Fruit fly (Drosophila melanogaster): ENCODE measurements around the gene CG34165.

Gene CG34165

dm6 chr2L:14690791-14691190 is 22.8 kb upstream of the CG34165 start (continued):
- no peak for TF ChIP-seq NC2β (GFP tag; optimal IDR thresholded peaks at IDR 0.05)
- TF ChIP-seq ham (GFP tag; IDR thresholded peaks at IDR 0.05) = no peak
- TF ChIP-seq CG15073 (GFP tag; optimal IDR thresholded peaks at IDR 0.05) = no peak
- TF ChIP-seq NK7.1 (GFP tag; optimal IDR thresholded peaks at IDR 0.05) = no peak
- peak; percentile 24 for TF ChIP-seq CG17829 (tag; optimal IDR thresholded peaks at IDR 0.05)
- no peak for TF ChIP-seq prd (optimal IDR thresholded peaks at IDR 0.05)
- TF ChIP-seq prd (GFP tag; IDR thresholded peaks at IDR 0.05) = 0 out of 3 replicates have a peak, but pooled peaks have one; percentile 30
- TF ChIP-seq Hr78 (GFP tag; optimal IDR thresholded peaks at IDR 0.05) = no peak
- no peak for TF ChIP-seq h (optimal IDR thresholded peaks at IDR 0.05)
- TF ChIP-seq CG18619 (GFP tag; optimal IDR thresholded peaks at IDR 0.05) = no peak
- no peak for TF ChIP-seq mirr (GFP tag; optimal IDR thresholded peaks at IDR 0.05)
- no peak for TF ChIP-seq pb (GFP tag; optimal IDR thresholded peaks at IDR 0.05)
- no peak for TF ChIP-seq CHES-1-like (GFP tag; optimal IDR thresholded peaks at IDR 0.05)
- peak; percentile 18; the same call in 1 of the 3 replicates for TF ChIP-seq CG11695 (GFP tag; IDR thresholded peaks at IDR 0.05)
- no peak for TF ChIP-seq sisA (GFP tag; IDR thresholded peaks at IDR 0.05)
- no peak for TF ChIP-seq Dfd (GFP tag; optimal IDR thresholded peaks at IDR 0.05)
- TF ChIP-seq lola (GFP tag; optimal IDR thresholded peaks at IDR 0.05) = peak in 1 of 3 experiments; percentile 59
- no peak for TF ChIP-seq CG2202 (tag; optimal IDR thresholded peaks at IDR 0.05)
- TF ChIP-seq rib (GFP tag; IDR thresholded peaks at IDR 0.05) = no peak
- no peak for TF ChIP-seq B-H1 (GFP tag; IDR thresholded peaks at IDR 0.05)
- TF ChIP-seq CG8924 (tag; optimal IDR thresholded peaks at IDR 0.05) = peak; percentile 30
- no peak for TF ChIP-seq CG6254 (GFP tag; optimal IDR thresholded peaks at IDR 0.05)
- no peak for TF ChIP-seq CG14860 (GFP tag; IDR thresholded peaks at IDR 0.05; ENCODE audit: partially characterized antibody)
- TF ChIP-seq CG18476 (GFP tag; optimal IDR thresholded peaks at IDR 0.05) = no peak
- TF ChIP-seq nmo (GFP tag; optimal IDR thresholded peaks at IDR 0.05) = peak; percentile 63
- TF ChIP-seq CG2678 (tag; optimal IDR thresholded peaks at IDR 0.05) = no peak
- no peak for TF ChIP-seq CG32772 (GFP tag; IDR thresholded peaks at IDR 0.05)
- no peak for TF ChIP-seq CG3065 (GFP tag; optimal IDR thresholded peaks at IDR 0.05)
- TF ChIP-seq Tbp (GFP tag; optimal IDR thresholded peaks at IDR 0.05) = no peak
- TF ChIP-seq CG12299 (tag; optimal IDR thresholded peaks at IDR 0.05) = no peak
- no peak for TF ChIP-seq CG12744 (GFP tag; optimal IDR thresholded peaks at IDR 0.05)
- TF ChIP-seq tin (GFP tag; optimal IDR thresholded peaks at IDR 0.05) = peak; percentile 43
- TF ChIP-seq unpg (GFP tag; optimal IDR thresholded peaks at IDR 0.05) = no peak
- TF ChIP-seq crp (GFP tag; optimal IDR thresholded peaks at IDR 0.05) = no peak
- no peak for TF ChIP-seq CG42726 (GFP tag; IDR thresholded peaks at IDR 0.05; ENCODE audit: partially characterized antibody)
- TF ChIP-seq CG10147 (GFP tag; optimal IDR thresholded peaks at IDR 0.05) = no peak
- TF ChIP-seq vvl (GFP tag; IDR thresholded peaks at IDR 0.05) = no peak
- TF ChIP-seq Oli (tag; optimal IDR thresholded peaks at IDR 0.05) = peak; percentile 7
- no peak for TF ChIP-seq exex (tag; optimal IDR thresholded peaks at IDR 0.05)
- TF ChIP-seq wor (GFP tag; IDR thresholded peaks at IDR 0.05) = no peak
- no peak for TF ChIP-seq CG5245 (GFP tag; optimal IDR thresholded peaks at IDR 0.05)
- peak; percentile 13 for TF ChIP-seq CG16815 (GFP tag; optimal IDR thresholded peaks at IDR 0.05)
- no peak for TF ChIP-seq pfk (GFP tag; optimal IDR thresholded peaks at IDR 0.05)
- no peak for TF ChIP-seq CG30020 (tag; optimal IDR thresholded peaks at IDR 0.05)
- TF ChIP-seq zfh2 (GFP tag; optimal IDR thresholded peaks at IDR 0.05) = no peak
- TF ChIP-seq CG1602 (GFP tag; optimal IDR thresholded peaks at IDR 0.05) = no peak
- TF ChIP-seq onecut (GFP tag; IDR thresholded peaks at IDR 0.05) = no peak
- TF ChIP-seq CG10565 (GFP tag; optimal IDR thresholded peaks at IDR 0.05) = no peak
- TF ChIP-seq Hand (GFP tag; optimal IDR thresholded peaks at IDR 0.05) = no peak
- TF ChIP-seq danr (GFP tag; IDR thresholded peaks at IDR 0.05) = no peak
- no peak for TF ChIP-seq CG17186 (GFP tag; optimal IDR thresholded peaks at IDR 0.05)
- TF ChIP-seq cwo (GFP tag; optimal IDR thresholded peaks at IDR 0.05) = no peak

Data from whole organism, embryonic.